Worm (Caenorhabditis elegans) whole organism, dauer: ENCODE results near the gene F07H5.7.

Experiments used
- unc-62 ChIP-seq: sonication (generic microtip); optimal IDR thresholded peaks from 2 replicates; lab custom pipeline; 2017; ENCODE audit warnings: missing biosample characterization, missing genetic modification reagents, missing genetic modification characterization

F07H5.7 gene

DNA sequence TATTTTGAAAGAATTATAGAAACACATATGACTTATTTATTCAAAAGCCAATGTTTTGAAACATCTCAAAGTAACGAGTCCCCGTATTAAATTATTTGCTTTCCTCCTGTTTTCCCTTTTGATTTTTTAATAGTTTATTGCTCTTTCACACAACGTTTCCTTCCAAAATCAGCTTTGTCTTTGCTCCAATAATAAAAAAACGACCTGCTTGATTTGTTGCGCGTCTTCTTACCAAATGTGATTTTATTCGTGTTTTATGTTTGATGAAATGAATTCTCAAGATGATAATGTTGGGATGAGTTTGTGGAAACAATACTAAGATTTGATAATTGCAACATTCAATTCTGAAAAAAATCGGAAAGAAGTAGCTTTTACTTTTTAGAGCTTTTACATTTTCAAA, 18.4 kb upstream of the F07H5.7 start:
- TF ChIP-seq unc-62 (GFP tag; lab: Kevin White, UChicago): no peak

DNA sequence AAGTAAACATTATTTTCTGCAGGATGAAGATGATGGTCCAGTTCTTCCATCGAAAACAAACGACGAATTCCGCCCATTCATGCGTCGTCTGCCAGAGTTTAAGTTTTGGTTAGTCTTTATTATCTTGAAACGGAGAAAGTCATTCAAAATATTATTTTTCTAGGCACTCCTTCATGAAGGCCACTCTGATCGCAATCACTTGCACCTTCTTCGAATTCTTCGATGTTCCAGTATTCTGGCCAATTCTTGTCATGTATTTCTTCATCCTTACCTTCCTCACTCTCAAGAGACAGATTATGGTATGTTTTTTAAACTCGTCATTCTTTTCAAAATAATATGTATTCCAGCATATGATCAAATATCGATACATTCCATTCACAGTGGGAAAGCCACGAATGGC, 17.9 kb upstream of the F07H5.7 start:
- TF ChIP-seq unc-62 (GFP tag; lab: Kevin White, UChicago): no peak

DNA sequence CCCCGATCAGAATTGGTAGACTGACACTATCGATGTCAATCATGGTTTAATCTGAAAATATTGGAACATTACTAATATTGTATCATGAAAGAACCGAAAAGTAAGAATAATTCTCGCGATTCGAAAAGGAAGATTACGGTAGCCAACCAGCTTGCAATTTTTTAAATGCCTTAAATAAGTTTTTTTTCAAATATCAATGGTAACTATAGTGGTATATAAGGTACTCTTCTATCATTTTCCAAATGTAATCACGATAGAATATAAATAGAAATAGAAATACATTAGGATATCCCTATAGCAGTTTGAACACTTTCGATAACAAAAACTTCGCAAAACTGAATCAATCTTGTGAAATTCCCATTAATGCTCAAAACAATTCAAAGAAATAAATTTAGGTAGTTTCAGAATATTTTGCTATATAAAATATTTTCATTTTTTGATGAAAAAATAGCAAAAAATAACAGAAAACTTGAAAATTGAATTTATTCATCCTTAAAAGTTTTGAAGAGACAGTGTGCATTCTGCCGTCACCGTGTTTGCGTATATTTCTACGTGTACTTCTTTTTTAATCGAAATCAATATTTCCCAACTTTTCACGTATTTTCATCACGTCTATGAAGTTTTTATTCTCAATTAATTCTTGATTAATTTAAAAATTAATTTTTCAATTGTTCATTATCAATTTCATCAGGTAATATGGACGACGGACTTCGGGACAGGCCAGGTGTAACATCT, 16.9 kb upstream of the F07H5.7 start, which contains the start of the genes F46C5.9 and rer-1:
Gene F46C5.9, minus strand, starts transcription at position 51 of the 735 bp plus-strand sequence.
Gene rer-1, plus strand, starts transcription at position 692 of the 735 bp plus-strand sequence.
- TF ChIP-seq unc-62 (GFP tag; lab: Kevin White, UChicago): no peak

ce11 chrII:8808482-8808881, 14.5 kb upstream of the F07H5.7 start, which contains the start of gene F07H5.10:
F07H5.10 (minus strand) TSS chrII:8808582.
- TF ChIP-seq unc-62 (GFP tag; lab: Kevin White, UChicago): no peak

DNA sequence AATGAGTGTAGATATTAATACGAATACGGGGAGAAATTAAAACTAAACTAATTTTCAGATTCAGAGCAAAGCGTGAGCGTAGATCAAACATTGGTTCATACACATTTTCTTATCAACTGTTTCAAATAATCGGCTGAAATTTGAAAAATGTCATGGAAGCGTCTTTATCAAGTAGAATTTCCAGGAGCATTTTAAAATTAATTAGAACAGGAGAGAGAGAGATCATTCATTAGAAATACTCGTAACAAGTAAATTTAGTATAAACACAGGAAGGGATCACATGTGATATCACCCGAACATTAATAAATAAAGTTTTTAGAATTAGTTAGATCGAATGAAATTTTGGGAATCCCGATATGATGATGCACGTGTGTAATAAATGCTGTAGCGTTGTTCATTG, 12.9 kb upstream of the F07H5.7 start, which contains the start of gene pho-13:
Gene pho-13, minus strand, starts transcription at position 101 of the 400 bp plus-strand sequence.
- no peak for TF ChIP-seq unc-62 (GFP tag; lab: Kevin White, UChicago)

DNA sequence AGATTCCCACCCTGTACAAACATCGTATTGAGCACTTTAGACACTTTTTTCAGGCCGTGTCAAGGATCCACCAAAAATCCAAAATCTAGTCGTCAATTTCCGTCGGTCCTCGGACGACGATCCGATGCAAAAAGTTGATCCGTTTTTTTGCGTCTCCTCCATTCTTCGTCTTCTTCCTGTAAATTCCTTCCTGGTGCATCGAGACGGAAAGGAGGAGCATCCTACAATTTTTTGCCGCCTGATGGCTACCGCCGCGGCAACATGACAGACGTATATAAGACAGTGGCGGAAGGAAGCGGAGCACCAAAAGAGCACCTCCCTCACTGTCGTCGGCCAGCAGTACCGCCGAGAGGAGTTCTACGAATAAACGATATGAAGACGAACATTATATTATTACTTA, 6.9 kb upstream of the F07H5.7 start, which contains the start of gene appg-2:
Gene appg-2, plus strand, starts transcription at position 301 of the 400 bp plus-strand sequence.
- TF ChIP-seq unc-62 (GFP tag; lab: Kevin White, UChicago): no peak

DNA sequence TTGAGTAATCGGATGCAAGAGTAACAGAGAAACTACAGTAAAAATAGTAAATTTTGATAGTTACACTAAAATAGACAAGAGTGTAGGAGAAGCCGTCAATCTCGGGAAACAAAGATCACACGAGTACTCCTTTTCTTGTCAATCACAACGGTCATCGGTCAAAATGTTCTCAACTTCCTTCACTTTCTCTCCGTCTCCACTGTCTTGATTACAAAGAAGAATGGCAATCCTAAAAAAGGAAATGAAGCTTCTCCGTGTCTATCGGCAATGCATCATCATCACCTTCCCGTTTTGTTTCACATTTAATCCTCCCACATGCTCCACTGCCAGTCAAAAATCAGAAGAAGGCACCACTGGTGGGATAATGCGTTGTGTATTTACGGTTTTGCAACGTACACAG, 5.8 kb upstream of the F07H5.7 start:
- no peak for TF ChIP-seq unc-62 (GFP tag; lab: Kevin White, UChicago)

ce11 chrII:8796391-8796790, 2.4 kb upstream of the F07H5.7 start:
- TF ChIP-seq unc-62 (GFP tag; lab: Kevin White, UChicago): no peak

DNA sequence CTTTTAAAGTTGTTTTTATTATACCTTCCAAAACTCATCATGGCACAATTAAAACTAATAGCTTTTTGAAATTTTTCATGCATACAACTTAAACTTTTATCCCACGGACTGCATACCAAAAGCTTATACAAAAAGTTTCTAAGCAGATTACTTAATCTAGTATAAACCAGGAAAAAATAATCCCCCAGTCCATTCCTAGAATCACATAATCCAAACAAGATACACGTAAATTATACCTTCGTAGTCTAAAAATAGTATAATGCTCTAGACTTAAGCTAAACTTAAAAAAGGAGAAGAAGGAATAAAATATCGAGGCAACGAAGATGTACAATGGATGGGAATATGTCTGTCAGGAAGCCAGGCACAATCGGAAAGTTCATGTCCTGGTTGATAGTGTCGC, 1.3 kb upstream of the F07H5.7 start:
- no peak for TF ChIP-seq unc-62 (GFP tag; lab: Kevin White, UChicago)

DNA sequence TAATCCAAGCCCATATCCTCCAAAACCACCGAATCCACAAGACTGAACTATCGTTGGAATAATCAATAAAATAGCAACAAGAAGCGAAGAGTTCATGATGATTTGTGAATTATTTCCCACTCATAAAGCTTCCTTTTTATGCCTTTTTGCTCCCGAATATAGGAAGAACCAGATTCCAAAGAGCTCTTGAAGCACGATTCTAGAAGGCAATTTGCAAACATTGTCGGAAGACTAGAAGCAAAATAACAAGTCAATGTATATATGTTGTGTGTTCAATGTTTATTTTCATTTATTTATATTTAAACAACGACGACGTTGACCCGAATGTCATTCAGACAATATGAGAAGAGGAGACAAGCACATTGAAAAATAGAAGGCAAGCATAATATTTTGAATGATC, 1.3 kb downstream of the F07H5.7 start, which contains the start of gene idpa-2:
Gene idpa-2, minus strand, starts transcription at position 101 of the 400 bp plus-strand sequence.
- TF ChIP-seq unc-62 (GFP tag; lab: Kevin White, UChicago): no peak

ce11 chrII:8789828-8790558, 4.0 kb downstream of the F07H5.7 start, which contains the start of gene F07H5.13:
F07H5.13 (plus strand) TSS chrII:8790557.
- TF ChIP-seq unc-62 (GFP tag; lab: Kevin White, UChicago): no peak

DNA sequence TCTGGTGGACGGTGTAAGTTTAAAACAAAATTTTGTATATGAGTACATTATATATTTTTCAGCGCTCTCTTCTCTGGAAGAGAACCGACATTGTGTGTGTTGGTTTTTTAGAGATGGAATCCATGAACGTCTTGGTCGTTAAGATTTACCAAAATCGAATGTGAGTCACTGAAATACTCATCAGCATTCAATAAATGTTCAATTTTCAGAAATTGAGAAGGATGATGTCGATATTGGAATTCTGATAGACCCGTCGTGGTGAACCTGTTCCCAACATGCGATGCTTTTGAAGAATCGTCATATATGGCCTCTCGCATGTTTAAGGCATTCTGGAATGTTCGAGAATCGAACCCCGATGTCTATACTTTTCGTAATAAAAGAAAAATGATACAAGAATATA, 5.2 kb downstream of the F07H5.7 start:
- TF ChIP-seq unc-62 (GFP tag; lab: Kevin White, UChicago): no peak

DNA sequence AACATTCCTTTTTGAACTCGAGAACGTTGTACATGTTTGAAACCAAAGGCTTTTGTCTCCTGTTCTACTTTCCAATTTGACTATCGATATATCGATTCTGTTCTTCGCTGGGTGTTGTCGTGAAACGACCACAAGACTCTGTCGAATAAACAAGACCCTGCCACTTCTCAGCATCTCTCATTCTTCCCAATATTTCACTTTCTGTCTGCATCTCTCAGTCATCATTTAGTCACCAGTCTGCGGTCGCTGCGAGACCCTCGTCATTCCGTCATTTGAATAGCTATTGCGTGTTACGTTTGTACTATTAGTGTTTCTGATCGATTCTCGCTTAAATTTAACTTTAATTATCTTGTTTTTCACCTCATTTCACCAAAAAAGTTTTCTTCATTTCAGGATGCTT, 6.6 kb downstream of the F07H5.7 start:
- TF ChIP-seq unc-62 (GFP tag; lab: Kevin White, UChicago): no peak

DNA sequence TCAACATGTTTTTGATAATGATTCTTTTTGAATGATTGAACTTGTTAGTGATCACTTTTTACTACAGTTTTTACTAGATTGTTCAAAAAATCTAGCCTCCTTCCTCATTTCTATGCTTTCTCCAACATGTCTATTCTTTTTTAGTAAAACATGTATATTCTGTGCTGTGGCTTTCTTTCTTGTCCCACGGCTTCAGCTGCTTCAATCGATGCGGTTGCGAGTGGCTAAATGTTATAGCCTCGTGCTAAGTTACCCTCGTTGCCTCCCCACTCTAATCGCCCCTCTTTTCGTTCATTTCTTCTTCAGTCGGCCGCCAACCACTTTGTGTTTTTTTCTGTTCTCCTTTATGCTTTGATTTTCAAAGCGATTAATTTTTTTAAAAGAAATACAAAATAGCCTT, 8.1 kb downstream of the F07H5.7 start:
- no peak for TF ChIP-seq unc-62 (GFP tag; lab: Kevin White, UChicago)

ce11 chrII:8784235-8784928, 9.6 kb downstream of the F07H5.7 start:
- no peak for TF ChIP-seq unc-62 (GFP tag; lab: Kevin White, UChicago)
